Worm (Caenorhabditis elegans) whole organism, midembryonic: ENCODE results near the gene clec-241.

Experiments
- T22C8.4 ChIP-seq: fragments of 200-800 bp; sonication (Bioruptor generic); IDR thresholded peaks from 2 replicates; pipeline ENCODE4 v1.3.6; 2022; ENCODE audit warnings: missing genetic modification characterization, missing compliant biosample characterization
- cog-1 ChIP-seq: sonication (generic microtip); optimal IDR thresholded peaks from 2 replicates; lab custom pipeline; 2016; ENCODE audit warnings: missing genetic modification characterization, missing compliant biosample characterization
- flt-1 ChIP-seq: fragments of 200-800 bp; sonication (Bioruptor generic); IDR thresholded peaks from 2 replicates; pipeline ENCODE4 v1.3.6; 2022; ENCODE audit warnings: missing genetic modification characterization, missing compliant biosample characterization
- klf-2 ChIP-seq: fragments of 200-800 bp; sonication (Bioruptor generic); conservative IDR thresholded peaks from 2 replicates; pipeline ENCODE4 v1.3.6; 2022; ENCODE audit warnings: missing genetic modification reagents, missing genetic modification characterization, missing compliant biosample characterization
- med-1 ChIP-seq: sonication (generic microtip); optimal IDR thresholded peaks from 2 replicates; lab custom pipeline; 2017; ENCODE audit warnings: missing genetic modification characterization, mild to moderate bottlenecking, missing compliant biosample characterization, antibody characterized with exemption, missing genetic modification reagents; ENCODE audit not compliant: insufficient read depth
- ref-1 ChIP-seq: fragments of 200-800 bp; sonication (Bioruptor generic); conservative IDR thresholded peaks from 2 replicates; pipeline ENCODE4 v1.3.6; 2022; ENCODE audit warnings: missing genetic modification reagents, missing genetic modification characterization, missing compliant biosample characterization
- tab-1 ChIP-seq: fragments of 200-800 bp; sonication (Bioruptor generic); IDR thresholded peaks from 2 replicates; pipeline ENCODE4 v1.3.6; 2022; ENCODE audit warnings: missing genetic modification characterization, missing compliant biosample characterization
- ztf-23 ChIP-seq: fragments of 200-800 bp; sonication (Bioruptor generic); IDR thresholded peaks from 2 replicates; pipeline ENCODE4 v1.3.6; 2022; ENCODE audit warnings: missing genetic modification reagents, missing genetic modification characterization, missing compliant biosample characterization
- ztf-29 ChIP-seq: fragments of 200-800 bp; sonication (Bioruptor generic); IDR thresholded peaks from 2 replicates; pipeline ENCODE4 v1.3.6; 2022; ENCODE audit warnings: missing genetic modification reagents, missing genetic modification characterization, missing compliant biosample characterization

clec-241 gene

ce11 chrV:16972134-16972533, 41.0 kb downstream of the clec-241 start, which contains the start of gene srh-119:
Gene srh-119 (plus strand): TSS chrV:16972434.
- TF ChIP-seq ref-1 = no peak
- no peak for TF ChIP-seq ztf-23 (GFP tag; lab: Robert Waterston, UW)
- TF ChIP-seq med-1 (GFP tag; lab: Kevin White, UChicago) = no peak
- no peak for TF ChIP-seq tab-1 (GFP tag; lab: Robert Waterston, UW)
- no peak for TF ChIP-seq cog-1 (tag; lab: Kevin White, UChicago)
- TF ChIP-seq ztf-29 (GFP tag; lab: Robert Waterston, UW) = no peak
- TF ChIP-seq T22C8.4 (GFP tag; lab: Robert Waterston, UW) = no peak
- no peak for TF ChIP-seq klf-2
- TF ChIP-seq flt-1 (GFP tag; lab: Robert Waterston, UW) = no peak

- TF ChIP-seq klf-2 (no peak), ztf-29 (GFP tag; lab: Robert Waterston, UW) (no peak), med-1 (GFP tag; lab: Kevin White, UChicago) (no peak), cog-1 (tag; lab: Kevin White, UChicago) (no peak), ref-1 (no peak), flt-1 (GFP tag; lab: Robert Waterston, UW) (no peak), ztf-23 (GFP tag; lab: Robert Waterston, UW) (no peak), tab-1 (GFP tag; lab: Robert Waterston, UW) (no peak), T22C8.4 (GFP tag; lab: Robert Waterston, UW) (no peak)
These were observed 46.5 kb downstream of the clec-241 start, which contains the start of gene fbxa-90 for ce11 chrV:16966636-16967035. Gene fbxa-90 (plus strand): TSS chrV:16966814.

ce11 chrV:16965655-16966054, 47.5 kb downstream of the clec-241 start, which contains the start of gene efl-1:
Gene efl-1 (minus strand): TSS chrV:16965675.
- TF ChIP-seq med-1 (GFP tag; lab: Kevin White, UChicago) (no peak), ztf-23 (GFP tag; lab: Robert Waterston, UW) (peak; percentile 65; the same call in 1 of the 2 replicates), cog-1 (tag; lab: Kevin White, UChicago) (no peak), ref-1 (no peak)
